Worm (Caenorhabditis elegans) whole organism, young adult: ENCODE data around the gene B0304.4.

Experiments
- lin-35 ChIP-seq, 3 experiments: fragments of 150-350 bp in 2 of 3; sonication (generic microtip) in 1 of 3; optimal IDR thresholded peaks; 2 replicates each; lab custom pipeline; 2014 to 2018; ENCODE audit warnings: missing biosample characterization in 3 of 3, missing genetic modification characterization in 3 of 3, missing genetic modification reagents in 3 of 3
- lir-1 ChIP-seq: fragments of 200-800 bp; sonication (Bioruptor generic); conservative IDR thresholded peaks from 2 replicates; pipeline ENCODE4 v1.3.6; 2022; ENCODE audit warnings: missing genetic modification reagents, missing genetic modification characterization, missing compliant biosample characterization
- mcd-1 ChIP-seq: fragments of 200-800 bp; sonication (Bioruptor generic); IDR thresholded peaks from 2 replicates; pipeline ENCODE4 v1.3.6; 2022; ENCODE audit warnings: missing genetic modification reagents, missing genetic modification characterization, missing compliant biosample characterization
- unc-62 ChIP-seq: fragments of 150-350 bp; optimal IDR thresholded peaks from 2 replicates; lab custom pipeline; 2014; ENCODE audit warnings: missing biosample characterization, missing genetic modification reagents, missing genetic modification characterization
- ztf-18 ChIP-seq: sonication (generic microtip); optimal IDR thresholded peaks from 2 replicates; lab custom pipeline; 2016; ENCODE audit warnings: missing genotype, mild to moderate bottlenecking, missing genetic modification characterization, missing compliant biosample characterization

ce11 chrII:4517254-4517653, 5.8 kb downstream of the B0304.4 start:
- TF ChIP-seq lir-1 (GFP tag; lab: Robert Waterston, UW) (no peak), lin-35 (GFP tag; optimal IDR thresholded peaks at IDR 0.05; lab: Kevin White, UChicago) (no peak), mcd-1 (GFP tag; lab: Robert Waterston, UW) (no peak), unc-62 (no peak), ztf-18 (tag; lab: Kevin White, UChicago) (no peak)
